Worm (Caenorhabditis elegans) whole organism, L4 larva: ENCODE results near the gene srsx-31.
A peak's percentile ranks its signal among the peaks of the same experiment; 100 is the strongest.

Experiments
- F10B5.3 ChIP-seq: sonication (generic microtip); optimal IDR thresholded peaks from 2 replicates; lab custom pipeline; 2016; ENCODE audit warnings: mild to moderate bottlenecking, missing genetic modification characterization, missing compliant biosample characterization
- F26F4.8 ChIP-seq: fragments of 200-800 bp; sonication (Bioruptor generic); conservative IDR thresholded peaks from 2 replicates; pipeline ENCODE4 v1.3.6; 2022; ENCODE audit warnings: missing genetic modification characterization, missing compliant biosample characterization
- F44E2.7 ChIP-seq: fragments of 200-800 bp; sonication (Bioruptor generic); IDR thresholded peaks from 2 replicates; pipeline ENCODE4 v2.1.2; 2022; ENCODE audit warnings: missing genetic modification characterization, missing compliant biosample characterization
- F49E8.2 ChIP-seq: sonication (generic microtip); optimal IDR thresholded peaks from 2 replicates; lab custom pipeline; 2016; ENCODE audit warnings: missing compliant biosample characterization, mild to moderate bottlenecking, missing genetic modification characterization, borderline replicate concordance
- T26A8.4 ChIP-seq: fragments of 200-800 bp; sonication (Bioruptor generic); IDR thresholded peaks from 2 replicates; pipeline ENCODE4 v1.3.6; 2022; ENCODE audit warnings: missing genetic modification characterization, missing compliant biosample characterization
- Y75B8A.6 ChIP-seq: fragments of 200-800 bp; sonication (Bioruptor generic); IDR thresholded peaks from 2 replicates; pipeline ENCODE4 v1.3.6; 2022; ENCODE audit warnings: missing genetic modification reagents, missing genetic modification characterization, missing compliant biosample characterization
- aha-1 ChIP-seq: fragments of 150-350 bp; peaks from one replicate; lab custom pipeline; 2014; ENCODE audit warnings: missing biosample characterization, missing genetic modification characterization
- arid-1 ChIP-seq: fragments of 200-800 bp; sonication (Bioruptor generic); conservative IDR thresholded peaks from 2 replicates; pipeline ENCODE4 v1.3.6; 2022; ENCODE audit warnings: missing genetic modification reagents, missing genetic modification characterization, missing compliant biosample characterization
- ceh-28 ChIP-seq: fragments of 150-350 bp; optimal IDR thresholded peaks from 2 replicates; lab custom pipeline; 2014; ENCODE audit warnings: missing biosample characterization, missing genetic modification reagents, missing genetic modification characterization
- cey-2 ChIP-seq: sonication (generic microtip); optimal IDR thresholded peaks from 3 replicates; lab custom pipeline; 2017; ENCODE audit warnings: missing genetic modification characterization, mild to moderate bottlenecking, missing compliant biosample characterization, antibody characterized with exemption, borderline replicate concordance; ENCODE audit not compliant: insufficient read depth
- ctbp-1 ChIP-seq: fragments of 200-800 bp; sonication (Bioruptor generic); IDR thresholded peaks from 2 replicates; pipeline ENCODE4 v1.3.6; 2022; ENCODE audit warnings: missing genetic modification reagents, missing genetic modification characterization, missing compliant biosample characterization
- daf-16 ChIP-seq, 3 experiments: sonication (generic microtip); optimal IDR thresholded peaks; 2 replicates each; lab custom pipeline; 2016 to 2017; ENCODE audit warnings: missing genetic modification characterization in 3 of 3, missing genetic modification reagents in 3 of 3, mild to moderate bottlenecking in 2 of 3, missing compliant biosample characterization in 2 of 3, missing biosample characterization in 1 of 3, moderate library complexity in 1 of 3
- dmd-9 ChIP-seq: fragments of 200-800 bp; sonication (Bioruptor generic); IDR thresholded peaks from 2 replicates; pipeline ENCODE4 v1.3.6; 2022; ENCODE audit warnings: missing genetic modification reagents, missing genetic modification characterization, missing compliant biosample characterization
- egl-27 ChIP-seq: sonication (generic microtip); optimal IDR thresholded peaks from 3 replicates; lab custom pipeline; 2017; ENCODE audit warnings: missing biosample characterization, missing genetic modification reagents, missing genetic modification characterization
- egl-43 ChIP-seq: fragments of 200-800 bp; sonication (Bioruptor generic); IDR thresholded peaks from 2 replicates; pipeline ENCODE4 v1.3.6; 2022; ENCODE audit warnings: missing genetic modification reagents, missing genetic modification characterization, missing compliant biosample characterization
- hif-1 ChIP-seq, 2 experiments: sonication (generic microtip); optimal IDR thresholded peaks; 2 replicates each; lab custom pipeline; 2016 to 2017; ENCODE audit warnings: missing compliant biosample characterization in 2 of 2, missing genetic modification characterization in 2 of 2, missing genetic modification reagents in 2 of 2, missing genotype in 2 of 2, mild to moderate bottlenecking in 1 of 2
- jun-1 ChIP-seq: fragments of 150-350 bp; optimal IDR thresholded peaks from 2 replicates; lab custom pipeline; 2014; ENCODE audit warnings: missing biosample characterization, missing genetic modification reagents, missing genetic modification characterization
- lin-38 ChIP-seq: fragments of 200-800 bp; sonication (Bioruptor generic); IDR thresholded peaks from 2 replicates; pipeline ENCODE4 v1.3.6; 2022; ENCODE audit warnings: missing genetic modification reagents, missing genetic modification characterization, missing compliant biosample characterization
- madf-5 ChIP-seq, 2 experiments: fragments of 200-800 bp; sonication (Bioruptor generic); IDR thresholded peaks; 2 replicates each; pipeline ENCODE4 v1.3.6; 2022; ENCODE audit warnings: missing compliant biosample characterization in 2 of 2, missing genetic modification characterization in 2 of 2
- mdl-1 ChIP-seq, 2 experiments: fragments of 150-350 bp in 1 of 2; sonication (generic microtip) in 1 of 2; optimal IDR thresholded peaks; 2 replicates each; lab custom pipeline; 2014 to 2017; ENCODE audit warnings: missing biosample characterization in 2 of 2, missing genetic modification characterization in 2 of 2
- mxl-3 ChIP-seq: fragments of 200-800 bp; sonication (Bioruptor generic); optimal IDR thresholded peaks from 2 replicates; lab custom pipeline; 2018; ENCODE audit warnings: mild to moderate bottlenecking, missing genetic modification characterization, missing compliant biosample characterization
- nhr-102 ChIP-seq: sonication (generic microtip); optimal IDR thresholded peaks from 2 replicates; lab custom pipeline; 2016; ENCODE audit warnings: mild to moderate bottlenecking, missing genetic modification characterization, moderate library complexity, missing compliant biosample characterization
- nhr-237 ChIP-seq: sonication (generic microtip); optimal IDR thresholded peaks from 2 replicates; lab custom pipeline; 2017; ENCODE audit warnings: missing biosample characterization, missing genetic modification characterization
- nhr-25 ChIP-seq: sonication (generic microtip); optimal IDR thresholded peaks from 2 replicates; lab custom pipeline; 2017; ENCODE audit warnings: missing genetic modification characterization, mild to moderate bottlenecking, missing compliant biosample characterization, antibody characterized with exemption, moderate library complexity, borderline replicate concordance; ENCODE audit not compliant: insufficient read depth
- nhr-28 ChIP-seq: fragments of 150-350 bp; optimal IDR thresholded peaks from 2 replicates; lab custom pipeline; 2014; ENCODE audit warnings: missing biosample characterization, missing genetic modification characterization
- nhr-48 ChIP-seq: sonication (generic microtip); optimal IDR thresholded peaks from 2 replicates; lab custom pipeline; 2016; ENCODE audit warnings: mild to moderate bottlenecking, missing genetic modification characterization, missing compliant biosample characterization
- nhr-76 ChIP-seq: fragments of 150-350 bp; optimal IDR thresholded peaks from 2 replicates; lab custom pipeline; 2014; ENCODE audit warnings: missing biosample characterization, missing genetic modification characterization
- pha-4 ChIP-seq, 2 experiments: fragments of 150-350 bp in 1 of 2; fragments of 200-800 bp in 1 of 2; sonication (Bioruptor generic) in 1 of 2; IDR thresholded peaks in 1 of 2; optimal IDR thresholded peaks in 1 of 2; 2 replicates each; pipeline versions ENCODE4 v1.3.6 to Lab custom; 2014 to 2022; ENCODE audit warnings: missing genetic modification characterization in 2 of 2, missing genetic modification reagents in 2 of 2, missing biosample characterization in 1 of 2, missing compliant biosample characterization in 1 of 2
- php-3 ChIP-seq: fragments of 200-800 bp; sonication (Bioruptor generic); IDR thresholded peaks from 2 replicates; pipeline ENCODE4 v1.3.6; 2022; ENCODE audit warnings: missing genetic modification reagents, missing genetic modification characterization, missing compliant biosample characterization
- snpc-4 ChIP-seq: fragments of 150-350 bp; optimal IDR thresholded peaks from 2 replicates; lab custom pipeline; 2014; ENCODE audit warnings: missing biosample characterization, missing genetic modification characterization
- unc-62 ChIP-seq, 3 experiments: fragments of 150-350 bp in 1 of 3; sonication (generic microtip); optimal IDR thresholded peaks in 2 of 3; peaks in 1 of 3; 1 replicate in 1 of 3; 2 replicates in 2 of 3; lab custom pipeline; 2014 to 2017; ENCODE audit warnings: missing biosample characterization in 3 of 3, missing genetic modification characterization in 3 of 3, missing genetic modification reagents in 3 of 3, missing genotype in 1 of 3
- vab-7 ChIP-seq: fragments of 200-800 bp; sonication (Bioruptor generic); IDR thresholded peaks from 2 replicates; pipeline ENCODE4 v1.3.6; 2022; ENCODE audit warnings: missing genetic modification reagents, missing genetic modification characterization, missing compliant biosample characterization
- ztf-7 ChIP-seq: fragments of 150-350 bp; optimal IDR thresholded peaks from 2 replicates; lab custom pipeline; 2014; ENCODE audit warnings: missing biosample characterization, missing genetic modification characterization

Gene srsx-31

DNA sequence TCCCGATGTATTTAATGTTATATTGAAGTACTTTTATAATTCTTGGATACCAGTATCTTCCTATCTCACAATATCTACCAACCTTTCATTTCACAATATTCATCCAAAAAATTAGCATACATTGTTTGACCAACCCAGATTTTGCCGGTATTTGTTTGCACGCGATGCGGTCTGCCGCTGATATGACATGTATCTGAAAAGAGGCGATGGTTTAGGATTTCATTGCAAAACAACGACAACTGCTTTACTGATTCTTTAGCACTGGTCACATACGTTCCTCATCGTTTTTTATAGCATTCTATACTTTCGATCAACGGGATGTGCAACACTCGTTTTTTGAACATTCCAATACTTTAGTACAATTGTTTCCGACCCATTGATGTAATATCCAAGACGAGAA lies 7.0 kb downstream of the srsx-31 start, which contains the start of gene mam-4:
Gene mam-4 (plus strand): TSS at position 301 of the 400 bp plus-strand sequence.
- TF ChIP-seq F49E8.2 (tag; lab: Kevin White, UChicago) (no peak), hif-1 (tag; optimal IDR thresholded peaks at IDR 0.05; lab: Kevin White, UChicago) (no peak), nhr-237 (no peak), unc-62 (GFP tag; optimal IDR thresholded peaks at IDR 0.05 in 1 of 2; lab: Kevin White, UChicago) (peak in 1 of 2 experiments; percentile 53), unc-62 (tag; optimal IDR thresholded peaks at IDR 0.05; lab: Kevin White, UChicago) (no peak), aha-1 (no peak), nhr-28 (no peak), ztf-7 (tag; lab: Kevin White, UChicago) (no peak), vab-7 (no peak)

- TF ChIP-seq unc-62 (GFP tag; optimal IDR thresholded peaks at IDR 0.05 in 1 of 2; lab: Kevin White, UChicago) (peak in 1 of 2 experiments; percentile 93), unc-62 (tag; optimal IDR thresholded peaks at IDR 0.05; lab: Kevin White, UChicago) (no peak), ctbp-1 (GFP tag; lab: Robert Waterston, UW) (no peak)
- TF ChIP-seq, all 104 proteins: peak for 1
These were observed 9.9 kb downstream of the srsx-31 start for ce11 chrV:11245029-11245428.

DNA sequence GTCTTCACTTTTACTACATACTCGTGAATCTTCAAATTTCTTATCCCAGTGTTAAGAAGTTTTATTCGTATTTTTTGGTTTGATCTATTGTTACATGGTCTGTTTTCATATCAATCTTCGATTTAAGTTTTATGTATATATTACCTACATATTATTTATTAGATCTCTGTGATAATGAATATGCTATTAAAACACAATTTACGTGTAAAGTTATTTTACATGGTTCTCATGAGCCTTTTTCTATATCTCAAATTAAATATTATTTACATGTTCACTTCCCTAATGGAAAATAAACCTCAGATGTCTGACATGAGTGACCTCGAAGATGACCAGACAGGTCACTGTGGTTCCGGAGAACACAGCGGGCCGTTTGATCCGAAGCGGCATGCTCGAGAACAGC lies 10.3 kb downstream of the srsx-31 start, which contains the start of gene mxl-1:
Gene mxl-1 (plus strand): TSS at position 301 of the 400 bp plus-strand sequence.
- TF ChIP-seq mdl-1 (tag; optimal IDR thresholded peaks at IDR 0.05; lab: Kevin White, UChicago), result no peak
- no peak for TF ChIP-seq F10B5.3 (tag; lab: Kevin White, UChicago)
- TF ChIP-seq arid-1 (GFP tag; lab: Robert Waterston, UW), result no peak
- TF ChIP-seq lin-38, result no peak
- TF ChIP-seq F44E2.7 (GFP tag; lab: Robert Waterston, UW), result no peak
- TF ChIP-seq nhr-25 (tag; lab: Kevin White, UChicago), result no peak
- no peak for TF ChIP-seq madf-5 (GFP tag; IDR thresholded peaks at IDR 0.05; lab: Robert Waterston, UW)
- TF ChIP-seq nhr-48 (tag; lab: Kevin White, UChicago), result no peak
- TF ChIP-seq cey-2 (tag; lab: Kevin White, UChicago), result no peak
- TF ChIP-seq T26A8.4 (GFP tag; lab: Robert Waterston, UW), result no peak
- TF ChIP-seq nhr-102, result no peak

- no peak for TF ChIP-seq nhr-25 (tag; lab: Kevin White, UChicago)
- no peak for TF ChIP-seq Y75B8A.6 (GFP tag; lab: Robert Waterston, UW)
- TF ChIP-seq mxl-3, result no peak
- TF ChIP-seq jun-1 (tag; lab: Kevin White, UChicago), result no peak
- no peak for TF ChIP-seq egl-27
- no peak for TF ChIP-seq snpc-4 (tag; lab: Kevin White, UChicago)
- no peak for TF ChIP-seq nhr-76 (tag; lab: Kevin White, UChicago)
- no peak for TF ChIP-seq cey-2 (tag; lab: Kevin White, UChicago)
- no peak for TF ChIP-seq pha-4 (GFP tag; IDR thresholded peaks at IDR 0.05; lab: Robert Waterston, UW)
- no peak for TF ChIP-seq pha-4 (tag; optimal IDR thresholded peaks at IDR 0.05; lab: Kevin White, UChicago)
- no peak for TF ChIP-seq ceh-28 (tag; lab: Kevin White, UChicago)
- no peak for TF ChIP-seq php-3 (GFP tag; lab: Robert Waterston, UW)
- no peak for TF ChIP-seq F49E8.2 (tag; lab: Kevin White, UChicago)
- TF ChIP-seq egl-43 (GFP tag; lab: Robert Waterston, UW), result no peak
- no peak for TF ChIP-seq daf-16 (GFP tag; optimal IDR thresholded peaks at IDR 0.05; lab: Kevin White, UChicago)
- TF ChIP-seq daf-16 (tag; optimal IDR thresholded peaks at IDR 0.05; lab: Kevin White, UChicago), result no peak
- TF ChIP-seq nhr-237, result no peak
- TF ChIP-seq F26F4.8 (GFP tag; lab: Robert Waterston, UW), result no peak
- no peak for TF ChIP-seq dmd-9 (GFP tag; lab: Robert Waterston, UW)
These were observed 13.3 kb downstream of the srsx-31 start, which contains the start of gene pgap-1 for ce11 chrV:11241580-11241979. TSS of gene pgap-1 (plus strand) at chrV:11241880.
